Worm (Caenorhabditis elegans): Measurements from ENCODE around the gene F32D1.11.

F32D1.11 gene

ce11 chrV:4374625-4375024, 8.3 kb upstream of the F32D1.11 start, which contains the start of gene neg-1 (continued):
- no peak for TF ChIP-seq hmg-1.2 (GFP tag; IDR thresholded peaks at IDR 0.05)
- TF ChIP-seq lir-1 (GFP tag; conservative IDR thresholded peaks at IDR 0.05), result no peak
- no peak for TF ChIP-seq F55B11.4 (tag; optimal IDR thresholded peaks at IDR 0.05; ENCODE audit: borderline replicate concordance, insufficient read depth)
- TF ChIP-seq attf-6 (GFP tag; IDR thresholded peaks at IDR 0.05), result 0 out of 2 replicates have a peak, but pooled peaks have one; percentile 21

- peak; percentile 15 for TF ChIP-seq hrde-1 (tag; optimal IDR thresholded peaks at IDR 0.05; ENCODE audit: borderline replicate concordance)
- no peak for TF ChIP-seq F55B11.4 (tag; optimal IDR thresholded peaks at IDR 0.05; ENCODE audit: borderline replicate concordance, insufficient read depth)
- TF ChIP-seq D2030.7 (GFP tag; IDR thresholded peaks at IDR 0.05), result 0 out of 2 replicates have a peak, but pooled peaks have one; percentile 28
- TF ChIP-seq snpc-4 (GFP tag; optimal IDR thresholded peaks at IDR 0.05), result no peak
- peak in 1 of 4 experiments; percentile 0 for TF ChIP-seq snpc-4 (tag; optimal IDR thresholded peaks at IDR 0.05)
- no peak for TF ChIP-seq die-1 (tag; optimal IDR thresholded peaks at IDR 0.05)
- TF ChIP-seq nhr-80 (tag; optimal IDR thresholded peaks at IDR 0.05), result no peak
- no peak for TF ChIP-seq rcor-1 (GFP tag; IDR thresholded peaks at IDR 0.05)
- TF ChIP-seq ekl-4 (GFP tag; IDR thresholded peaks at IDR 0.05), result 0 out of 2 replicates have a peak, but pooled peaks have one; percentile 44
- peak in 1 of 2 experiments; percentile 24 for TF ChIP-seq rec-8 (tag; optimal IDR thresholded peaks at IDR 0.05)
- TF ChIP-seq sea-2 (GFP tag; IDR thresholded peaks at IDR 0.05), result no peak
- no peak for TF ChIP-seq hlh-12 (tag; optimal IDR thresholded peaks at IDR 0.05)
- TF ChIP-seq nfya-2 (GFP tag; IDR thresholded peaks at IDR 0.05), result no peak
- no peak for TF ChIP-seq egl-44 (GFP tag; IDR thresholded peaks at IDR 0.05)
- no peak for TF ChIP-seq lin-35 (GFP tag; optimal IDR thresholded peaks at IDR 0.05)
- TF ChIP-seq lir-1 (GFP tag; conservative IDR thresholded peaks at IDR 0.05), result no peak
- peak; percentile 76; the same call in 1 of the 2 replicates for TF ChIP-seq Y79H2A.3 (GFP tag; conservative IDR thresholded peaks at IDR 0.05)
- peak; percentile 14 for TF ChIP-seq lsl-1 (GFP tag; optimal IDR thresholded peaks at IDR 0.05)
- no peak for TF ChIP-seq bed-1 (GFP tag; IDR thresholded peaks at IDR 0.05)
- no peak for TF ChIP-seq tbp1 (GFP tag; optimal IDR thresholded peaks at IDR 0.05)
- TF ChIP-seq madf-6 (GFP tag; IDR thresholded peaks at IDR 0.05), result peak; percentile 59
- no peak for TF ChIP-seq cebp-1 (GFP tag; IDR thresholded peaks at IDR 0.05)
- TF ChIP-seq cebp-1 (tag; optimal IDR thresholded peaks at IDR 0.05), result peak; percentile 14
- no peak for TF ChIP-seq F10E7.11 (tag; optimal IDR thresholded peaks at IDR 0.05)
- TF ChIP-seq Y53F4B.3 (GFP tag; IDR thresholded peaks at IDR 0.05), result no peak
- TF ChIP-seq F49E8.2 (tag; optimal IDR thresholded peaks at IDR 0.05; ENCODE audit: insufficient read depth), result peak; percentile 23
- no peak for TF ChIP-seq sdz-38 (tag; optimal IDR thresholded peaks at IDR 0.05)
- peak; percentile 35 for TF ChIP-seq athp-1 (tag; optimal IDR thresholded peaks at IDR 0.05)
- no peak for TF ChIP-seq ztf-3 (GFP tag; optimal IDR thresholded peaks at IDR 0.05)
- TF ChIP-seq snpc-1.3 (tag; optimal IDR thresholded peaks at IDR 0.05; ENCODE audit: insufficient read depth), result peak; percentile 51
- TF ChIP-seq snpc-3.4 (tag; optimal IDR thresholded peaks at IDR 0.05), result peak; percentile 44
- no peak for TF ChIP-seq ama-1 (optimal IDR thresholded peaks at IDR 0.05)
- TF ChIP-seq ama-1 (GFP tag; optimal IDR thresholded peaks at IDR 0.05), result peak; percentile 15 to 52
- TF ChIP-seq him-1 (tag; optimal IDR thresholded peaks at IDR 0.05), result no peak
- no peak for TF ChIP-seq efl-1 (GFP tag; optimal IDR thresholded peaks at IDR 0.05)
- no peak for TF ChIP-seq xnd-1 (tag; optimal IDR thresholded peaks at IDR 0.05)
- TF ChIP-seq madf-8 (GFP tag; conservative IDR thresholded peaks at IDR 0.05), result 0 out of 2 replicates have a peak, but pooled peaks have one; percentile 14
- 0 out of 2 replicates have a peak, but pooled peaks have one; percentile 34 for TF ChIP-seq nfyb-1 (GFP tag; IDR thresholded peaks at IDR 0.05)
- TF ChIP-seq hmg-1.2 (GFP tag; IDR thresholded peaks at IDR 0.05), result no peak
- TF ChIP-seq sptf-2 (GFP tag; optimal IDR thresholded peaks at IDR 0.05), result no peak
- no peak for TF ChIP-seq lin-26 (GFP tag; IDR thresholded peaks at IDR 0.05)
- no peak for TF ChIP-seq bed-2 (GFP tag; IDR thresholded peaks at IDR 0.05)
- no peak for TF ChIP-seq tbx-9 (tag; optimal IDR thresholded peaks at IDR 0.05; ENCODE audit: borderline replicate concordance)
These were observed 7.3 kb upstream of the F32D1.11 start for ce11 chrV:4373656-4374055.
